Worm (Caenorhabditis elegans): ENCODE results near the gene ZK546.2.
A peak's percentile ranks its signal among the peaks of the same experiment; 100 is the strongest.

The ZK546.2 gene

DNA sequence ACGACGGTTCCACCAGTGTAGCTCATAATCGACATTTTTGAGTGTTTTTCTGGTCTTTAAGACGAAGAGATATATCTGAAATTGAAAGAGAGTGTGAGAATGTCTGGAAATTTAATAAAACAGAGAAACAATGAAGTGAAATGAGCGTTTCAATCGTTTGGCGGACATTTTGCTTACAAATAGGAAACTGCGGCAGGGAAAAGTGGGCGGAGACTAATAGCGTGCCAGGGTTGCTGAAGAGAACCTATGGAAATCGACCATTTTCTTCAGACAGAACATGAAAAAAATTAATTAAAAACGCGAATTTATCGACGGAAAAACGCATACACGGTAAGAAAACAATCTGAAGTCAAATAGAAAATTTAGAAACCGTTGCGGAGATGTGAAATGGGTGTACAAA, 9.5 kb downstream of the ZK546.2 start, which contains the start of gene pbs-3:
pbs-3 (minus strand) TSS at position 75 of the 400 bp plus-strand sequence.
- TF ChIP-seq pros-1 (tag; optimal IDR thresholded peaks at IDR 0.05) (no peak), ceh-31 (tag; optimal IDR thresholded peaks at IDR 0.05) (peak; percentile 97), ref-2 (tag; optimal IDR thresholded peaks at IDR 0.05) (peak; percentile 46), elt-2 (tag; optimal IDR thresholded peaks at IDR 0.05) (peak; percentile 83), unc-86 (tag; optimal IDR thresholded peaks at IDR 0.05) (peak; percentile 13), tbx-2 (tag; optimal IDR thresholded peaks at IDR 0.05) (peak; percentile 88), fkh-10 (GFP tag; optimal IDR thresholded peaks at IDR 0.05) (no peak), odd-2 (tag; optimal IDR thresholded peaks at IDR 0.05) (no peak), pag-3 (tag; optimal IDR thresholded peaks at IDR 0.05; ENCODE audit: borderline replicate concordance) (no peak), lim-6 (tag; optimal IDR thresholded peaks at IDR 0.05) (peak; percentile 78), fax-1 (tag; optimal IDR thresholded peaks at IDR 0.05) (peak; percentile 54), F13H6.1 (tag; optimal IDR thresholded peaks at IDR 0.05) (peak; percentile 68), ets-4 (tag; optimal IDR thresholded peaks at IDR 0.05) (peak; percentile 61), ceh-34 (tag; optimal IDR thresholded peaks at IDR 0.05) (peak; percentile 29), C08G9.2 (tag; optimal IDR thresholded peaks at IDR 0.05) (peak; percentile 76), sox-2 (GFP tag; IDR thresholded peaks at IDR 0.05) (peak; percentile 15; the same call in 1 of the 2 replicates), tbx-7 (tag; optimal IDR thresholded peaks at IDR 0.05) (peak; percentile 13), ztf-16 (tag; optimal IDR thresholded peaks at IDR 0.05) (no peak), ceh-18 (tag; optimal IDR thresholded peaks at IDR 0.05) (peak; percentile 44), dmd-4 (tag; optimal IDR thresholded peaks at IDR 0.05; ENCODE audit: borderline replicate concordance) (peak; percentile 37), zip-5 (tag; optimal IDR thresholded peaks at IDR 0.05) (peak; percentile 26), madf-2 (tag; optimal IDR thresholded peaks at IDR 0.05) (peak; percentile 6), hlh-6 (tag; optimal IDR thresholded peaks at IDR 0.05) (no peak), ceh-14 (tag; optimal IDR thresholded peaks at IDR 0.05) (peak; percentile 74), unc-42 (tag; optimal IDR thresholded peaks at IDR 0.05) (peak; percentile 60), ceh-48 (tag; optimal IDR thresholded peaks at IDR 0.05) (no peak), nfya-1 (tag; optimal IDR thresholded peaks at IDR 0.05) (peak; percentile 60), gmeb-2 (tag; optimal IDR thresholded peaks at IDR 0.05) (no peak), unc-3 (GFP tag; conservative IDR thresholded peaks at IDR 0.05) (no peak), unc-3 (tag; optimal IDR thresholded peaks at IDR 0.05) (no peak), ceh-2 (tag; optimal IDR thresholded peaks at IDR 0.05) (peak; percentile 66), rnt-1 (tag; optimal IDR thresholded peaks at IDR 0.05) (peak; percentile 66), hlh-8 (tag; optimal IDR thresholded peaks at IDR 0.05) (peak; percentile 30)

DNA sequence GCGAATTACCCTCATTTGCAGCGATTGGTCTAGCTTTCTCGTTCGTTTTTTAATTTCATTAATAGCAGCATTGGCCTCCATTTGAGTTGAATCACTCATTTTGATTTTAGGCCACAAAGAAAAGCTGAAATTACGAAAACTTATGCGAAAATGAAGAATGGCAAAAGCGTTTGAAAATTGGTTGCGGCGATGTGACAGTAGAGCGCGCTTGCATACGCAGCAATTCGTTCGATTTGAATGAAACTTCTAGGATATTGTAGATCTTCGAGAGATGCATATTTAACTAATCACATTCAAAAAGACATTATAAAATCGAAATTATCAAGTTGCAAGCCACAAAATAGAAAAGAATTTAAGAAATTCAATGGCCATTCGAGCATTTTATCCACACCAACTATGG, 13.9 kb downstream of the ZK546.2 start, which contains the start of gene ulp-2:
ulp-2 (minus strand) TSS at position 158 of the 400 bp plus-strand sequence.
- no peak for TF ChIP-seq K02D7.2 (tag; optimal IDR thresholded peaks at IDR 0.05)
- TF ChIP-seq elt-4 (tag; optimal IDR thresholded peaks at IDR 0.05): no peak
- TF ChIP-seq ceh-6 (GFP tag; optimal IDR thresholded peaks at IDR 0.05): no peak
- no peak for TF ChIP-seq ceh-30 (tag; optimal IDR thresholded peaks at IDR 0.05)
- no peak for TF ChIP-seq ets-4 (tag; optimal IDR thresholded peaks at IDR 0.05)
- TF ChIP-seq ceh-24 (tag; optimal IDR thresholded peaks at IDR 0.05): no peak
- TF ChIP-seq unc-86 (tag; optimal IDR thresholded peaks at IDR 0.05): no peak
- TF ChIP-seq odd-2 (tag; optimal IDR thresholded peaks at IDR 0.05): no peak
- TF ChIP-seq zip-5 (tag; optimal IDR thresholded peaks at IDR 0.05): no peak
- TF ChIP-seq ceh-31 (tag; optimal IDR thresholded peaks at IDR 0.05): no peak
- TF ChIP-seq hlh-6 (tag; optimal IDR thresholded peaks at IDR 0.05): no peak
- TF ChIP-seq sox-2 (GFP tag; IDR thresholded peaks at IDR 0.05): no peak
- TF ChIP-seq pha-2 (tag; optimal IDR thresholded peaks at IDR 0.05): no peak
- no peak for TF ChIP-seq K09A11.1 (tag; optimal IDR thresholded peaks at IDR 0.05; ENCODE audit: insufficient read depth)

DNA sequence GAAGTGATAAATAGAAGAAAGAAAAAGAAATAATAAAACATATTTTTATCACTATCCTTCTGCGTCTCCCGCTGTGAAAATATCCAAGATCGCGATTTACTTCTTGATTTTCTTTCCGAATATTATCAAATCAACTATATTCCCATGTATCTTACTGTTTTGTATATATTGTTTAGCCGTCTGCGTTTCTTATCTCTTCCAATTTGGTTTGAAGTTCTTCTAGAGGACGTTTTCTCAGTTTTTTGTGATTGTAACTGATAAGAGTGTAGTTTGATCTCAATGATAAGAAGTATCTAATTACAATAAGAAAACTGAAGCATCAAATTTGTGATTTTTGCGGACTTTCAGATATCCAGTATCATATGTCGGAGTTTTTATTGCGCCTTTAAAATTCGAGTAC, 14.9 kb downstream of the ZK546.2 start:
- TF ChIP-seq elt-2 (tag; optimal IDR thresholded peaks at IDR 0.05) (peak; percentile 96), ama-1 (optimal IDR thresholded peaks at IDR 0.05) (no peak)
